Worm (Caenorhabditis elegans) whole organism, late embryonic: ENCODE measurements around the gene oac-22.
A peak's percentile ranks its signal among the peaks of the same experiment; 100 is the strongest.

Source experiments
- F13H6.1 ChIP-seq: sonication (generic microtip); optimal IDR thresholded peaks from 2 replicates; lab custom pipeline; 2016; ENCODE audit warnings: missing genetic modification characterization, missing compliant biosample characterization
- ama-1 ChIP-seq: fragments of 150-350 bp; optimal IDR thresholded peaks from 2 replicates; lab custom pipeline; 2014
- ceh-45 ChIP-seq: fragments of 200-800 bp; sonication (Bioruptor generic); IDR thresholded peaks from 2 replicates; pipeline ENCODE4 v1.3.6; 2022; ENCODE audit warnings: missing genetic modification reagents, missing genetic modification characterization, missing compliant biosample characterization
- dmd-4 ChIP-seq: sonication (generic microtip); optimal IDR thresholded peaks from 2 replicates; lab custom pipeline; 2016; ENCODE audit warnings: borderline replicate concordance, missing genetic modification characterization, missing compliant biosample characterization
- fkh-10 ChIP-seq: fragments of 150-350 bp; optimal IDR thresholded peaks from 2 replicates; lab custom pipeline; 2014; ENCODE audit warnings: missing biosample characterization, missing genetic modification reagents, missing genetic modification characterization
- fkh-6 ChIP-seq: sonication (generic microtip); optimal IDR thresholded peaks from 2 replicates; lab custom pipeline; 2016; ENCODE audit warnings: missing genetic modification characterization, missing compliant biosample characterization
- pha-4 ChIP-seq: fragments of 150-350 bp; optimal IDR thresholded peaks from 2 replicates; lab custom pipeline; 2018; ENCODE audit warnings: missing biosample characterization, missing genetic modification reagents, missing genetic modification characterization
- pqm-1 ChIP-seq: sonication (generic microtip); optimal IDR thresholded peaks from 2 replicates; lab custom pipeline; 2016; ENCODE audit warnings: missing genetic modification characterization, missing compliant biosample characterization
- sox-4 ChIP-seq: sonication (generic microtip); optimal IDR thresholded peaks from 2 replicates; lab custom pipeline; 2017; ENCODE audit warnings: mild to moderate bottlenecking, missing genetic modification characterization, inconsistent platforms, missing compliant biosample characterization
- tbx-7 ChIP-seq: sonication (generic microtip); optimal IDR thresholded peaks from 2 replicates; lab custom pipeline; 2016; ENCODE audit warnings: missing genotype, missing genetic modification characterization, missing compliant biosample characterization
- unc-55 ChIP-seq: sonication (generic microtip); optimal IDR thresholded peaks from 2 replicates; lab custom pipeline; 2017; ENCODE audit warnings: missing biosample characterization, missing genetic modification reagents, missing genetic modification characterization
- zip-5 ChIP-seq: sonication (generic microtip); optimal IDR thresholded peaks from 2 replicates; lab custom pipeline; 2016; ENCODE audit warnings: missing genetic modification characterization, missing compliant biosample characterization

DNA sequence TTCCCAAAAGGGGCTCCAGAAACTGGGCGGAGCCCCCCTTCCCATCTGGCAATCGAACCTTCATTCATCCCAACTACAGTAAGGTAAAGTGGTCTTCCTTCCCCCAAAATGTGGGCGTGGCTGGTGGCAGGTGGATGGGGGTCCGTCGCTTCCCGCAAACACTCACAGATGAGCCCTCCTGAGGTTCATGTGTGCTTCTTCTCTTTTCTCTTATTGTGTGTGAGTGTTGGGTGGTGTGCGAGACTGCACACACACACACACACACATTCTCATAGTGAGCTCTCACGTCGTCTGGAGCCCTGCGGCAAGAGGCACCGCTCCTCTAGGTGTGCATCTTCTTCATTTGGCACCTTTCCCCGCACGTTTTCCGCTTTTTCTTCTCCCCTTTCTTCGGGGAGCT, 30.9 kb upstream of the oac-22 start:
- TF ChIP-seq tbx-7 (tag; lab: Kevin White, UChicago) (no peak), ama-1 (lab: Kevin White, UChicago) (no peak), dmd-4 (no peak), pha-4 (tag; lab: Kevin White, UChicago) (no peak), sox-4 (tag; lab: Kevin White, UChicago) (peak; percentile 1), unc-55 (GFP tag; lab: Kevin White, UChicago) (no peak), zip-5 (tag; lab: Kevin White, UChicago) (no peak), fkh-6 (tag; lab: Kevin White, UChicago) (no peak), F13H6.1 (tag; lab: Kevin White, UChicago) (no peak), fkh-10 (GFP tag; lab: Kevin White, UChicago) (no peak), pqm-1 (tag; lab: Kevin White, UChicago) (no peak), ceh-45 (GFP tag; lab: Robert Waterston, UW) (no peak)
